Worm (Caenorhabditis elegans) whole organism, L1 larva: ENCODE measurements around the gene ska-3.

ENCODE experiments used
- ceh-82 ChIP-seq, 3 experiments: fragments of 150-350 bp in 1 of 3; sonication (generic microtip) in 2 of 3; optimal IDR thresholded peaks; 2 replicates each; lab custom pipeline; 2014 to 2017; ENCODE audit warnings: missing biosample characterization in 3 of 3, missing genetic modification characterization in 3 of 3
- elt-2 ChIP-seq: sonication (generic microtip); optimal IDR thresholded peaks from 2 replicates; lab custom pipeline; 2016; ENCODE audit warnings: missing genetic modification characterization, mild to moderate bottlenecking, inconsistent platforms, missing compliant biosample characterization, missing genetic modification reagents
- lin-14 ChIP-seq: fragments of 200-800 bp; sonication (Bioruptor generic); optimal IDR thresholded peaks from 2 replicates; lab custom pipeline; 2018; ENCODE audit warnings: mild to moderate bottlenecking, missing genetic modification characterization, moderate library complexity, missing compliant biosample characterization
- lin-15B ChIP-seq: fragments of 150-350 bp; sonication (generic microtip); optimal IDR thresholded peaks from 3 replicates; lab custom pipeline; 2014; ENCODE audit warnings: missing biosample characterization, missing genetic modification characterization
- lsy-2 ChIP-seq, 2 experiments: fragments of 150-350 bp; optimal IDR thresholded peaks; 2 replicates each; lab custom pipeline; 2014; ENCODE audit warnings: missing biosample characterization in 2 of 2, missing genetic modification characterization in 2 of 2
- nhr-19 ChIP-seq: fragments of 200-800 bp; sonication (Bioruptor generic); conservative IDR thresholded peaks from 2 replicates; pipeline ENCODE4 v1.3.6; 2022; ENCODE audit warnings: missing genetic modification characterization, missing compliant biosample characterization
- nhr-71 ChIP-seq: sonication (generic microtip); optimal IDR thresholded peaks from 2 replicates; lab custom pipeline; 2016; ENCODE audit warnings: mild to moderate bottlenecking, missing genetic modification characterization, moderate library complexity, missing compliant biosample characterization
- rnt-1 ChIP-seq: sonication (generic microtip); optimal IDR thresholded peaks from 2 replicates; lab custom pipeline; 2016; ENCODE audit warnings: mild to moderate bottlenecking, missing genetic modification characterization, moderate library complexity, missing compliant biosample characterization
- snpc-4 ChIP-seq: fragments of 150-350 bp; optimal IDR thresholded peaks from 2 replicates; lab custom pipeline; 2014; ENCODE audit warnings: missing biosample characterization, missing genetic modification characterization
- snu-23 ChIP-seq: sonication (generic microtip); optimal IDR thresholded peaks from 2 replicates; lab custom pipeline; 2016; ENCODE audit warnings: missing genetic modification characterization, missing compliant biosample characterization

Gene ska-3

ce11 chrIII:5629225-5629624 is 49.6 kb downstream of the ska-3 start:
- peak; percentile 34 to 38 for TF ChIP-seq lsy-2 (tag; optimal IDR thresholded peaks at IDR 0.05; lab: Kevin White, UChicago)
- peak; percentile 65 for TF ChIP-seq nhr-71 (tag; lab: Kevin White, UChicago)
- TF ChIP-seq ceh-82 (tag; optimal IDR thresholded peaks at IDR 0.05; lab: Kevin White, UChicago) = no peak
- no peak for TF ChIP-seq elt-2 (tag; lab: Kevin White, UChicago)
- peak; percentile 49 for TF ChIP-seq lin-14 (GFP tag; lab: Kevin White, UChicago)
- TF ChIP-seq nhr-19 = peak; percentile 27; the same call in 1 of the 2 replicates
- no peak for TF ChIP-seq snpc-4 (tag; lab: Kevin White, UChicago)
- TF ChIP-seq snu-23 = peak; percentile 12
- no peak for TF ChIP-seq lin-15B (tag; lab: Kevin White, UChicago)
- peak; percentile 63 for TF ChIP-seq rnt-1 (tag; lab: Kevin White, UChicago)
